Worm (Caenorhabditis elegans) whole organism, young adult: ENCODE results near the gene rpoa-12.

ENCODE experiments used
- B0019.2 ChIP-seq: fragments of 200-800 bp; sonication (Bioruptor generic); conservative IDR thresholded peaks from 2 replicates; pipeline ENCODE4 v1.3.6; 2022; ENCODE audit warnings: missing genetic modification reagents, missing genetic modification characterization, missing compliant biosample characterization
- F33H1.4 ChIP-seq: fragments of 200-800 bp; sonication (Bioruptor generic); IDR thresholded peaks from 2 replicates; pipeline ENCODE4 v1.3.6; 2022; ENCODE audit warnings: missing genetic modification reagents, missing genetic modification characterization, missing compliant biosample characterization
- F57C9.4 ChIP-seq: sonication (generic microtip); optimal IDR thresholded peaks from 2 replicates; lab custom pipeline; 2017; ENCODE audit warnings: mild to moderate bottlenecking, missing genetic modification characterization, missing compliant biosample characterization
- K12H6.12 ChIP-seq: fragments of 200-800 bp; sonication (Bioruptor generic); optimal IDR thresholded peaks from 2 replicates; lab custom pipeline; 2018; ENCODE audit warnings: mild to moderate bottlenecking, missing genetic modification characterization, missing compliant biosample characterization
- Y53F4B.3 ChIP-seq: fragments of 200-800 bp; sonication (Bioruptor generic); IDR thresholded peaks from 2 replicates; pipeline ENCODE4 v1.3.6; 2022; ENCODE audit warnings: missing genetic modification reagents, missing genetic modification characterization, missing compliant biosample characterization
- Y56A3A.18 ChIP-seq: fragments of 200-800 bp; sonication (Bioruptor generic); IDR thresholded peaks from 2 replicates; pipeline ENCODE4 v1.3.6; 2022; ENCODE audit warnings: missing genetic modification reagents, missing genetic modification characterization, missing compliant biosample characterization
- ZK185.1 ChIP-seq: sonication (generic microtip); optimal IDR thresholded peaks from 2 replicates; lab custom pipeline; 2016; ENCODE audit warnings: mild to moderate bottlenecking, missing genetic modification characterization, missing compliant biosample characterization; ENCODE audit not compliant: poor library complexity, severe bottlenecking
- aptf-2 ChIP-seq: fragments of 200-800 bp; sonication (Bioruptor generic); conservative IDR thresholded peaks from 2 replicates; pipeline ENCODE4 v1.3.6; 2022; ENCODE audit warnings: missing genetic modification reagents, missing genetic modification characterization, missing compliant biosample characterization
- attf-3 ChIP-seq: fragments of 200-800 bp; sonication (Bioruptor generic); conservative IDR thresholded peaks from 2 replicates; pipeline ENCODE4 v1.3.6; 2022; ENCODE audit warnings: missing genetic modification reagents, missing genetic modification characterization, missing compliant biosample characterization
- cebp-1 ChIP-seq, 2 experiments: fragments of 200-800 bp in 1 of 2; sonication (Bioruptor generic) in 1 of 2; sonication (generic microtip) in 1 of 2; IDR thresholded peaks in 1 of 2; optimal IDR thresholded peaks in 1 of 2; 2 replicates each; pipeline versions ENCODE4 v1.3.6 to Lab custom; 2017 to 2022; ENCODE audit warnings: missing compliant biosample characterization in 2 of 2, missing genetic modification characterization in 2 of 2, mild to moderate bottlenecking in 1 of 2, missing genetic modification reagents in 1 of 2, moderate library complexity in 1 of 2
- ceh-27 ChIP-seq: fragments of 200-800 bp; sonication (Bioruptor generic); optimal IDR thresholded peaks from 2 replicates; lab custom pipeline; 2018; ENCODE audit warnings: mild to moderate bottlenecking, missing genetic modification characterization, moderate library complexity, missing compliant biosample characterization
- efl-1 ChIP-seq: fragments of 150-350 bp; optimal IDR thresholded peaks from 2 replicates; lab custom pipeline; 2014; ENCODE audit warnings: missing biosample characterization, missing genetic modification reagents, missing genetic modification characterization
- egl-18 ChIP-seq: fragments of 200-800 bp; sonication (Bioruptor generic); IDR thresholded peaks from 2 replicates; pipeline ENCODE4 v1.3.6; 2022; ENCODE audit warnings: missing genetic modification reagents, missing genetic modification characterization, missing compliant biosample characterization
- egl-44 ChIP-seq: fragments of 200-800 bp; sonication (Bioruptor generic); IDR thresholded peaks from 2 replicates; pipeline ENCODE4 v1.3.6; 2022; ENCODE audit warnings: missing genetic modification reagents, missing genetic modification characterization, missing compliant biosample characterization
- hmg-1.2 ChIP-seq: fragments of 200-800 bp; sonication (Bioruptor generic); IDR thresholded peaks from 2 replicates; pipeline ENCODE4 v1.3.6; 2022; ENCODE audit warnings: missing genetic modification reagents, missing genetic modification characterization, missing compliant biosample characterization
- hmg-20 ChIP-seq: fragments of 200-800 bp; sonication (Bioruptor generic); IDR thresholded peaks from 2 replicates; pipeline ENCODE4 v1.3.6; 2022; ENCODE audit warnings: missing genetic modification reagents, missing genetic modification characterization, missing compliant biosample characterization
- lin-26 ChIP-seq: fragments of 200-800 bp; sonication (Bioruptor generic); IDR thresholded peaks from 2 replicates; pipeline ENCODE4 v1.3.6; 2022; ENCODE audit warnings: missing genetic modification reagents, missing genetic modification characterization, missing compliant biosample characterization
- lir-1 ChIP-seq: fragments of 200-800 bp; sonication (Bioruptor generic); conservative IDR thresholded peaks from 2 replicates; pipeline ENCODE4 v1.3.6; 2022; ENCODE audit warnings: missing genetic modification reagents, missing genetic modification characterization, missing compliant biosample characterization
- lsl-1 ChIP-seq: fragments of 200-800 bp; sonication (Bioruptor generic); optimal IDR thresholded peaks from 2 replicates; lab custom pipeline; 2018; ENCODE audit warnings: mild to moderate bottlenecking, missing genetic modification characterization, moderate library complexity, missing compliant biosample characterization
- madf-6 ChIP-seq: fragments of 200-800 bp; sonication (Bioruptor generic); IDR thresholded peaks from 2 replicates; pipeline ENCODE4 v1.3.6; 2022; ENCODE audit warnings: missing genetic modification reagents, missing genetic modification characterization, missing compliant biosample characterization
- mcd-1 ChIP-seq: fragments of 200-800 bp; sonication (Bioruptor generic); IDR thresholded peaks from 2 replicates; pipeline ENCODE4 v1.3.6; 2022; ENCODE audit warnings: missing genetic modification reagents, missing genetic modification characterization, missing compliant biosample characterization
- mes-4 ChIP-seq: sonication (generic microtip); optimal IDR thresholded peaks from 2 replicates; lab custom pipeline; 2016; ENCODE audit warnings: missing genotype, missing genetic modification characterization, missing compliant biosample characterization
- nhr-80 ChIP-seq: sonication (generic microtip); optimal IDR thresholded peaks from 2 replicates; lab custom pipeline; 2016; ENCODE audit warnings: missing genetic modification characterization, missing compliant biosample characterization
- pbrm-1 ChIP-seq: fragments of 200-800 bp; sonication (Bioruptor generic); IDR thresholded peaks from 2 replicates; pipeline ENCODE4 v1.3.6; 2022; ENCODE audit warnings: missing genetic modification reagents, missing genetic modification characterization, missing compliant biosample characterization
- sea-2 ChIP-seq: fragments of 200-800 bp; sonication (Bioruptor generic); IDR thresholded peaks from 2 replicates; pipeline ENCODE4 v1.3.6; 2022; ENCODE audit warnings: missing genetic modification characterization, missing compliant biosample characterization
- snpc-4 ChIP-seq, 5 experiments: fragments of 150-350 bp in 1 of 5; sonication (generic microtip) in 4 of 5; optimal IDR thresholded peaks; 2 replicates each; lab custom pipeline; 2014 to 2018; ENCODE audit warnings: missing genetic modification characterization in 5 of 5, missing biosample characterization in 3 of 5, antibody characterized with exemption in 2 of 5, mild to moderate bottlenecking in 2 of 5, missing compliant biosample characterization in 2 of 5, missing genotype in 2 of 5, moderate library complexity in 2 of 5, missing genetic modification reagents in 1 of 5
- zfh-2 ChIP-seq: fragments of 200-800 bp; sonication (Bioruptor generic); conservative IDR thresholded peaks from 2 replicates; pipeline ENCODE4 v1.3.6; 2022; ENCODE audit warnings: missing genetic modification reagents, missing genetic modification characterization, missing compliant biosample characterization
- ztf-18 ChIP-seq: sonication (generic microtip); optimal IDR thresholded peaks from 2 replicates; lab custom pipeline; 2016; ENCODE audit warnings: missing genotype, mild to moderate bottlenecking, missing genetic modification characterization, missing compliant biosample characterization
- ztf-26 ChIP-seq: sonication (generic microtip); optimal IDR thresholded peaks from 2 replicates; lab custom pipeline; 2017; ENCODE audit warnings: missing genetic modification characterization, missing compliant biosample characterization

Gene rpoa-12

ce11 chrV:14457070-14457469 lies 34.0 kb upstream of the rpoa-12 start, which contains the start of gene coh-3 (continued):
- peak; percentile 74 for TF ChIP-seq pbrm-1
- TF ChIP-seq egl-18 (GFP tag; lab: Robert Waterston, UW), result no peak

ce11 chrV:14456626-14457025 lies 33.5 kb upstream of the rpoa-12 start, which contains the start of gene bmk-1:
bmk-1 (minus strand) TSS chrV:14456984.
- TF ChIP-seq hmg-20 (GFP tag; lab: Robert Waterston, UW), result no peak
- TF ChIP-seq efl-1 (GFP tag; lab: Kevin White, UChicago), result peak; percentile 21
- no peak for TF ChIP-seq lir-1 (GFP tag; lab: Robert Waterston, UW)
- TF ChIP-seq zfh-2 (GFP tag; lab: Robert Waterston, UW), result no peak
- peak; percentile 6; the same call in 1 of the 2 replicates for TF ChIP-seq mcd-1 (GFP tag; lab: Robert Waterston, UW)
- TF ChIP-seq Y56A3A.18 (GFP tag; lab: Robert Waterston, UW), result no peak
- TF ChIP-seq aptf-2, result 0 out of 2 replicates have a peak, but pooled peaks have one; percentile 36
- no peak for TF ChIP-seq lsl-1 (GFP tag; lab: Kevin White, UChicago)
- 0 out of 2 replicates have a peak, but pooled peaks have one; percentile 32 for TF ChIP-seq madf-6 (GFP tag; lab: Robert Waterston, UW)
- no peak for TF ChIP-seq B0019.2 (GFP tag; lab: Robert Waterston, UW)

ce11 chrV:14449397-14449796 lies 26.3 kb upstream of the rpoa-12 start, which contains the start of gene F23B12.7:
F23B12.7 (plus strand) TSS chrV:14449697.
- TF ChIP-seq snpc-4 (GFP tag; optimal IDR thresholded peaks at IDR 0.05; lab: Kevin White, UChicago) (no peak), snpc-4 (tag; optimal IDR thresholded peaks at IDR 0.05; lab: Kevin White, UChicago) (no peak), F33H1.4 (GFP tag; lab: Robert Waterston, UW) (no peak), Y53F4B.3 (GFP tag; lab: Robert Waterston, UW) (no peak), ceh-27 (GFP tag; lab: Kevin White, UChicago) (no peak), hmg-1.2 (GFP tag; lab: Robert Waterston, UW) (no peak)
- TF ChIP-seq, all 124 proteins: peak for 0

- TF ChIP-seq ztf-18 (tag; lab: Kevin White, UChicago), result no peak
- TF ChIP-seq ztf-26, result peak; percentile 25
- TF ChIP-seq B0019.2 (GFP tag; lab: Robert Waterston, UW), result no peak
- TF ChIP-seq, all 124 proteins: peak for 1
Measured at ce11 chrV:14448669-14449068, 25.6 kb upstream of the rpoa-12 start.

- peak; percentile 78 for TF ChIP-seq nhr-80
- TF ChIP-seq efl-1 (GFP tag; lab: Kevin White, UChicago), result no peak
- no peak for TF ChIP-seq ZK185.1 (tag; lab: Kevin White, UChicago)
- TF ChIP-seq mes-4 (tag; lab: Kevin White, UChicago), result no peak
- TF ChIP-seq mcd-1 (GFP tag; lab: Robert Waterston, UW), result no peak
- TF ChIP-seq hmg-1.2 (GFP tag; lab: Robert Waterston, UW), result no peak
- TF ChIP-seq attf-3 (GFP tag; lab: Robert Waterston, UW), result peak; percentile 89
- TF ChIP-seq K12H6.12 (tag; lab: Kevin White, UChicago), result no peak
- no peak for TF ChIP-seq ztf-26
- TF ChIP-seq sea-2, result no peak
- TF ChIP-seq lin-26 (GFP tag; lab: Robert Waterston, UW), result no peak
- TF ChIP-seq snpc-4 (GFP tag; optimal IDR thresholded peaks at IDR 0.05; lab: Kevin White, UChicago), result no peak
- TF ChIP-seq snpc-4 (tag; optimal IDR thresholded peaks at IDR 0.05; lab: Kevin White, UChicago), result peak in 1 of 4 experiments; percentile 6
- TF ChIP-seq cebp-1 (GFP tag; IDR thresholded peaks at IDR 0.05; lab: Robert Waterston, UW), result no peak
- no peak for TF ChIP-seq cebp-1 (tag; optimal IDR thresholded peaks at IDR 0.05; lab: Kevin White, UChicago)
- TF ChIP-seq egl-44 (GFP tag; lab: Robert Waterston, UW), result no peak
- TF ChIP-seq F57C9.4 (tag; lab: Kevin White, UChicago), result no peak
Measured at ce11 chrV:14447240-14447763, 24.2 kb upstream of the rpoa-12 start, which contains the start of the genes dlat-1 and fntb-1. dlat-1 (minus strand) TSS chrV:14447290. fntb-1 (plus strand) TSS chrV:14447651.
